Fruit fly (Drosophila melanogaster) whole organism, embryonic: ENCODE measurements around the gene Bcat.

Source experiments
- CG10321 ChIP-seq: fragments of 200-800 bp; sonication (Bioruptor generic); IDR thresholded peaks from 2 replicates; pipeline ENCODE4 v1.3.6; 2022; ENCODE audit warnings: missing biosample characterization, missing genetic modification characterization
- CG10462 ChIP-seq: fragments of 200-800 bp; sonication (Bioruptor generic); optimal IDR thresholded peaks from 2 replicates; lab custom pipeline; 2016; ENCODE audit warnings: missing biosample characterization, missing genetic modification characterization
- CG11695 ChIP-seq: fragments of 200-800 bp; sonication (Bioruptor generic); IDR thresholded peaks from 3 replicates; pipeline ENCODE4 v1.3.6; 2022; ENCODE audit warnings: missing biosample characterization, missing genetic modification characterization
- CG11723 ChIP-seq: fragments of 200-800 bp; sonication (Bioruptor generic); optimal IDR thresholded peaks from 2 replicates; lab custom pipeline; 2017; ENCODE audit warnings: missing biosample characterization, mild to moderate bottlenecking, missing genetic modification characterization
- CG1233 ChIP-seq: fragments of 200-800 bp; sonication (Bioruptor generic); optimal IDR thresholded peaks from 4 replicates; lab custom pipeline; 2018; ENCODE audit warnings: missing biosample characterization, mild to moderate bottlenecking, missing genetic modification characterization
- CG12659 ChIP-seq: fragments of 200-800 bp; sonication (Bioruptor generic); optimal IDR thresholded peaks from 3 replicates; lab custom pipeline; 2017; ENCODE audit warnings: mild to moderate bottlenecking, missing biosample characterization, missing genetic modification reagents, missing genetic modification characterization
- CG14860 ChIP-seq: fragments of 200-800 bp; sonication (Bioruptor generic); IDR thresholded peaks from 3 replicates; pipeline ENCODE4 v1.3.6; 2022; ENCODE audit warnings: missing biosample characterization, missing genetic modification characterization; ENCODE audit not compliant: partially characterized antibody
- CG16779 ChIP-seq: fragments of 200-800 bp; sonication (Bioruptor generic); IDR thresholded peaks from 2 replicates; pipeline ENCODE4 v1.3.6; 2022; ENCODE audit warnings: missing biosample characterization, missing genetic modification characterization
- CG17328 ChIP-seq: fragments of 200-800 bp; sonication (Bioruptor generic); IDR thresholded peaks from 2 replicates; pipeline ENCODE4 v1.3.6; 2022; ENCODE audit warnings: missing biosample characterization, missing genetic modification characterization
- CG1832 ChIP-seq: fragments of 200-800 bp; sonication (Bioruptor generic); optimal IDR thresholded peaks from 2 replicates; lab custom pipeline; 2017; ENCODE audit warnings: missing biosample characterization, mild to moderate bottlenecking, missing genetic modification characterization, inconsistent platforms
- CG3065 ChIP-seq: fragments of 200-800 bp; sonication (Bioruptor generic); optimal IDR thresholded peaks from 2 replicates; lab custom pipeline; 2016; ENCODE audit warnings: missing biosample characterization, missing genetic modification characterization
- CG34376 ChIP-seq: fragments of 200-800 bp; sonication (Bioruptor generic); optimal IDR thresholded peaks from 2 replicates; lab custom pipeline; 2018; ENCODE audit warnings: missing biosample characterization, mild to moderate bottlenecking, missing genetic modification characterization
- CG6765 ChIP-seq: fragments of 200-800 bp; sonication (Bioruptor generic); optimal IDR thresholded peaks from 3 replicates; lab custom pipeline; 2017; ENCODE audit warnings: missing biosample characterization, mild to moderate bottlenecking, missing genetic modification characterization
- CG6813 ChIP-seq: fragments of 200-800 bp; sonication (Bioruptor generic); optimal IDR thresholded peaks from 2 replicates; lab custom pipeline; 2017; ENCODE audit warnings: missing biosample characterization, missing genetic modification characterization, mild to moderate bottlenecking, moderate library complexity, missing genetic modification reagents
- CG6854 ChIP-seq: fragments of 200-800 bp; sonication (Bioruptor generic); optimal IDR thresholded peaks from 3 replicates; lab custom pipeline; 2017; ENCODE audit warnings: missing biosample characterization, mild to moderate bottlenecking, missing genetic modification characterization
- CG7745 ChIP-seq: fragments of 200-800 bp; sonication (Bioruptor generic); optimal IDR thresholded peaks from 2 replicates; lab custom pipeline; 2018; ENCODE audit warnings: missing biosample characterization, mild to moderate bottlenecking, missing genetic modification characterization, moderate library complexity
- CG8388 ChIP-seq: fragments of 200-800 bp; sonication (Bioruptor generic); optimal IDR thresholded peaks from 2 replicates; lab custom pipeline; 2019; ENCODE audit warnings: missing biosample characterization, mild to moderate bottlenecking, missing genetic modification characterization, moderate library complexity
- CG9437 ChIP-seq: fragments of 200-800 bp; sonication (Bioruptor generic); optimal IDR thresholded peaks from 2 replicates; lab custom pipeline; 2018; ENCODE audit warnings: missing biosample characterization, mild to moderate bottlenecking, missing genetic modification characterization
- CoRest ChIP-seq: fragments of 200-800 bp; sonication (Bioruptor generic); optimal IDR thresholded peaks from 3 replicates; lab custom pipeline; 2018; ENCODE audit warnings: missing biosample characterization, mild to moderate bottlenecking, missing genetic modification characterization, moderate library complexity
- Doc2 ChIP-seq: fragments of 200-800 bp; sonication (Bioruptor generic); IDR thresholded peaks from 2 replicates; pipeline ENCODE4 v1.3.6; 2022; ENCODE audit warnings: missing biosample characterization, missing genetic modification characterization
- Fer3 ChIP-seq: fragments of 200-800 bp; sonication (Bioruptor generic); optimal IDR thresholded peaks from 2 replicates; lab custom pipeline; 2018; ENCODE audit warnings: missing biosample characterization, mild to moderate bottlenecking, missing genetic modification characterization, moderate library complexity
- Hand ChIP-seq: fragments of 200-800 bp; sonication (Bioruptor generic); optimal IDR thresholded peaks from 2 replicates; lab custom pipeline; 2017; ENCODE audit warnings: mild to moderate bottlenecking, missing biosample characterization, missing genetic modification reagents, missing genetic modification characterization
- MBD-R2 ChIP-seq: fragments of 200-800 bp; sonication (Bioruptor generic); IDR thresholded peaks from 2 replicates; pipeline ENCODE4 v1.3.6; 2022; ENCODE audit warnings: missing biosample characterization, missing genetic modification characterization
- MESR4 ChIP-seq: fragments of 200-800 bp; sonication (Bioruptor generic); optimal IDR thresholded peaks from 2 replicates; lab custom pipeline; 2018; ENCODE audit warnings: missing biosample characterization, mild to moderate bottlenecking, missing genetic modification characterization, moderate library complexity
- Mrtf ChIP-seq: fragments of 200-800 bp; sonication (Bioruptor generic); IDR thresholded peaks from 3 replicates; pipeline ENCODE4 v1.3.6; 2022; ENCODE audit warnings: missing biosample characterization, missing genetic modification characterization
- Rx ChIP-seq: fragments of 200-800 bp; sonication (Bioruptor generic); IDR thresholded peaks from 2 replicates; pipeline ENCODE4 v1.3.6; 2022; ENCODE audit warnings: missing biosample characterization, missing genetic modification characterization
- Sry-β ChIP-seq: fragments of 200-800 bp; sonication (Bioruptor generic); optimal IDR thresholded peaks from 2 replicates; lab custom pipeline; 2018; ENCODE audit warnings: missing biosample characterization, mild to moderate bottlenecking, missing genetic modification characterization, moderate library complexity
- Taf1 ChIP-seq: fragments of 200-800 bp; sonication (Bioruptor generic); IDR thresholded peaks from 2 replicates; pipeline ENCODE4 v1.3.6; 2022; ENCODE audit warnings: missing biosample characterization, missing genetic modification characterization
- YL-1 ChIP-seq: fragments of 200-800 bp; sonication (Bioruptor generic); optimal IDR thresholded peaks from 3 replicates; lab custom pipeline; 2017; ENCODE audit warnings: missing biosample characterization, mild to moderate bottlenecking, missing genetic modification characterization
- amos ChIP-seq: fragments of 200-800 bp; sonication (Bioruptor generic); IDR thresholded peaks from 2 replicates; pipeline ENCODE4 v1.3.6; 2022; ENCODE audit warnings: missing biosample characterization, missing genetic modification characterization; ENCODE audit not compliant: partially characterized antibody
- bigmax ChIP-seq: fragments of 200-800 bp; sonication (Bioruptor generic); optimal IDR thresholded peaks from 2 replicates; lab custom pipeline; 2018; ENCODE audit warnings: missing biosample characterization, mild to moderate bottlenecking, missing genetic modification characterization
- chif ChIP-seq, 2 experiments: fragments of 200-800 bp; sonication (Bioruptor generic); optimal IDR thresholded peaks; 3 replicates each; lab custom pipeline; 2016; ENCODE audit warnings: missing biosample characterization in 2 of 2, missing genetic modification characterization in 2 of 2
- chn ChIP-seq: fragments of 200-800 bp; sonication (Bioruptor generic); optimal IDR thresholded peaks from 2 replicates; lab custom pipeline; 2016; ENCODE audit warnings: missing biosample characterization, missing genetic modification characterization
- ci ChIP-seq: fragments of 200-800 bp; sonication (Bioruptor generic); IDR thresholded peaks from 3 replicates; pipeline ENCODE4 v1.3.6; 2022; ENCODE audit warnings: missing biosample characterization, missing genetic modification characterization
- crol ChIP-seq: fragments of 200-800 bp; sonication (Bioruptor generic); IDR thresholded peaks from 2 replicates; pipeline ENCODE4 v1.3.6; 2022; ENCODE audit warnings: missing biosample characterization, missing genetic modification characterization
- eve ChIP-seq, 2 experiments: fragments of >200 bp; optimal IDR thresholded peaks; 2 replicates each; lab custom pipeline; 2017; ENCODE audit warnings: missing biosample characterization in 2 of 2, missing genetic modification characterization in 2 of 2
- fd102C ChIP-seq: fragments of 200-800 bp; sonication (Bioruptor generic); optimal IDR thresholded peaks from 2 replicates; lab custom pipeline; 2018; ENCODE audit warnings: missing biosample characterization, mild to moderate bottlenecking, missing genetic modification characterization, moderate library complexity
- grau ChIP-seq: fragments of 200-800 bp; optimal IDR thresholded peaks from 3 replicates; lab custom pipeline; 2019; ENCODE audit warnings: missing biosample characterization, mild to moderate bottlenecking, missing genetic modification characterization, moderate library complexity
- hb ChIP-seq: fragments of 200-800 bp; sonication (Bioruptor generic); IDR thresholded peaks from 3 replicates; pipeline ENCODE4 v1.3.6; 2022; ENCODE audit warnings: missing biosample characterization, missing genetic modification characterization; ENCODE audit not compliant: partially characterized antibody
- hbn ChIP-seq: fragments of 200-800 bp; sonication (Bioruptor generic); IDR thresholded peaks from 2 replicates; pipeline ENCODE4 v1.3.6; 2022; ENCODE audit warnings: missing biosample characterization, missing genetic modification characterization; ENCODE audit not compliant: partially characterized antibody
- kni ChIP-seq: fragments of 200-800 bp; sonication (Bioruptor generic); optimal IDR thresholded peaks from 3 replicates; lab custom pipeline; 2017; ENCODE audit warnings: mild to moderate bottlenecking, missing biosample characterization, missing genetic modification reagents, missing genetic modification characterization
- odd ChIP-seq: fragments of 200-800 bp; sonication (Bioruptor generic); optimal IDR thresholded peaks from 2 replicates; lab custom pipeline; 2017; ENCODE audit warnings: missing biosample characterization, mild to moderate bottlenecking, missing genetic modification characterization
- tap ChIP-seq: fragments of 200-800 bp; optimal IDR thresholded peaks from 3 replicates; lab custom pipeline; 2019; ENCODE audit warnings: missing biosample characterization, mild to moderate bottlenecking, missing genetic modification characterization, moderate library complexity
- toy ChIP-seq: fragments of 200-800 bp; sonication (Bioruptor generic); IDR thresholded peaks from 2 replicates; pipeline ENCODE4 v1.3.6; 2022; ENCODE audit warnings: missing biosample characterization, missing genetic modification characterization
- twi ChIP-seq: fragments of 200-800 bp; optimal IDR thresholded peaks from 2 replicates; lab custom pipeline; 2019; ENCODE audit warnings: missing biosample characterization, mild to moderate bottlenecking, missing genetic modification characterization, moderate library complexity
- vnd ChIP-seq: fragments of 200-800 bp; sonication (Bioruptor generic); IDR thresholded peaks from 3 replicates; pipeline ENCODE4 v1.3.6; 2022; ENCODE audit warnings: missing biosample characterization, missing genetic modification characterization; ENCODE audit not compliant: partially characterized antibody
- wek ChIP-seq: fragments of 200-800 bp; sonication (Bioruptor generic); optimal IDR thresholded peaks from 3 replicates; lab custom pipeline; 2018; ENCODE audit warnings: missing biosample characterization, mild to moderate bottlenecking, missing genetic modification characterization, moderate library complexity

Gene Bcat

DNA sequence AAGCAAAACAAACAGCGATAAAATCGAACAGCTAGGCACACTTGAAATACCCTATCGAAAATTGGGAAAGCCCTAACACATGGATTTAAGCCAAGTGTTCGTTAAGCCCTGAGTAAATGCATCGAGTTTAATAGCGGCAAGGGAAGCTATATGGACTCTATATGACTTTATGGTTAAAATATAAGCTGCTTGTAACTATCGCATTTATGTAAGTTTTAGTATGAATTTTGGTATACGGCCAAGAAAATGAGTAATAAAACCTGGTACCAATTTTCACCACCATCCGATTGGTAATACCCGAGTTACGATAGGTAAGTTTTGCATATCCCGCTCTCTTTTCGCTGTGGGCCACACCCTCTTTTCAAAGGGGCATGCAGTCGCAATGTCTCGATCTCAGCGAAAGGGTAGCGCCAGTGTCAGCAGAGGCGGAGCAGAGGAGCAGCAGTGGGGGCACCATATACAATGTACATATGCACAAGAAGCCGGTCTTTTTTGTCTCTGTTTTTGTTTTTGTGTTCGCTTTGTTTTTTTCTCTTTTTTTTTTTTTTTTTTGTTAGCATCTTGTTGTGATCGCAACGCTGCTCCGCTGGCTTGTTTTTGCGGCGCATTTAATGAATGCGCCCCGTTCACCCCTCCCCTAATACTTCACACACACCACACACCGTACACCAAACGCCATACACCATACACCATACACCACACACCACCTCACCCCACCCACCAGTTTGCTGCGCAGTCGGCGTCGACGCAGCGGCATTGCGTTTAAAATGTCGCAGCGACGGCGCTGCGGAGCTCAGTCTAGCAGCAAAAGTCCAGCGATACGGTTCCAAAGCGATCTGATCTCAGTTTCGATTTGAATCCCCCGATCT, 7.5 kb downstream of the Bcat start, which contains the start of gene GstT4 (continued):
- TF ChIP-seq Taf1 (GFP tag; lab: Robert Waterston, UW) (0 out of 2 replicates have a peak, but pooled peaks have one; percentile 18), odd (GFP tag; lab: Kevin White, UChicago) (peak; percentile 29), CG10321 (no peak), hbn (GFP tag; lab: Robert Waterston, UW) (no peak), CG6813 (GFP tag; lab: Kevin White, UChicago) (peak; percentile 1), CG11695 (GFP tag; lab: Robert Waterston, UW) (0 out of 3 replicates have a peak, but pooled peaks have one; percentile 28), bigmax (GFP tag; lab: Kevin White, UChicago) (no peak), Mrtf (0 out of 3 replicates have a peak, but pooled peaks have one; percentile 29), wek (GFP tag; lab: Kevin White, UChicago) (no peak), YL-1 (GFP tag; lab: Kevin White, UChicago) (no peak), CG12659 (peak; percentile 27), CG9437 (GFP tag; lab: Kevin White, UChicago) (peak; percentile 72), vnd (GFP tag; lab: Robert Waterston, UW) (no peak), CG7745 (tag; lab: Kevin White, UChicago) (no peak), Sry-β (no peak), CG17328 (GFP tag; lab: Robert Waterston, UW) (peak; percentile 30; the same call in 1 of the 2 replicates), twi (tag; lab: Kevin White, UChicago) (peak; percentile 19), chif (GFP tag; optimal IDR thresholded peaks at IDR 0.05; lab: Kevin White, UChicago) (peak in 1 of 2 experiments; percentile 13), CG1832 (GFP tag; lab: Kevin White, UChicago) (no peak), CG1233 (peak; percentile 10), CG34376 (GFP tag; lab: Kevin White, UChicago) (peak; percentile 33), kni (no peak), ci (peak; percentile 74), CG11723 (GFP tag; lab: Kevin White, UChicago) (no peak), CoRest (tag; lab: Kevin White, UChicago) (peak; percentile 59), MESR4 (no peak), amos (0 out of 2 replicates have a peak, but pooled peaks have one; percentile 6), CG6854 (GFP tag; lab: Kevin White, UChicago) (peak; percentile 44), CG10462 (GFP tag; lab: Kevin White, UChicago) (no peak), toy (GFP tag; lab: Robert Waterston, UW) (no peak), Doc2 (GFP tag; lab: Robert Waterston, UW) (no peak), eve (GFP tag; optimal IDR thresholded peaks at IDR 0.05; lab: Kevin White, UChicago) (no peak), CG3065 (GFP tag; lab: Kevin White, UChicago) (peak; percentile 39), CG16779 (GFP tag; lab: Robert Waterston, UW) (peak; percentile 61; the same call in 1 of the 2 replicates), Rx (GFP tag; lab: Robert Waterston, UW) (0 out of 2 replicates have a peak, but pooled peaks have one; percentile 2), grau (peak; percentile 9), Fer3 (tag; lab: Kevin White, UChicago) (no peak), CG8388 (GFP tag; lab: Kevin White, UChicago) (no peak), MBD-R2 (peak; percentile 40; the same call in 1 of the 2 replicates), hb (GFP tag; lab: Robert Waterston, UW) (no peak), tap (tag; lab: Kevin White, UChicago) (no peak), crol (GFP tag; lab: Robert Waterston, UW) (peak; percentile 86), CG6765 (no peak), CG14860 (GFP tag; lab: Robert Waterston, UW) (no peak), Hand (no peak), fd102C (no peak), chn (GFP tag; lab: Kevin White, UChicago) (peak; percentile 20)
